6 worm cellular contexts compared by ENCODE assay signal in the genomic region with DNA sequence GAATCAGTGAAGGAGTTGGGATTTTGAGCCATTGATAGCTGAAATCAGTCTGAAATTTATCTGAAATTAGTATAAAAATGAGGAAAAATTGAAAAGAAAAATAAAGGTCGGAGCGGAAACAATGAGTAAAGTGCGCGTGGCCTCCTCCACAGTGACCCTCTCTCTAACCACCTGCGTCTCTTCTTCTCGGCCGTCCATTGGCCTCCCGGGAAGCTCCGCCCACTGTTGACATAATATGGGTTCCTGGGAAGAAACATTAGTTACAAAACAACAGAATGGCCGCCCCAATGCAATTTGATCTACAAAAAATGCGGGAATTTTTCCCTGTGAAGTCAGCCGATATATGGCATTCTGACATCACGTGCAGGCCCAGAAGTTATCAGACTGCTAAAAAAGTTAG.
A peak's percentile ranks its signal among the peaks of the same experiment; 100 is the strongest.
TF ChIP-seq lines count a peak whose summit lies in the region.

Gene Y49F6C.8, minus strand, starts transcription at position 51 of the 400 bp plus-strand sequence.

TF ChIP-seq in whole organism, L1 larva, 84 proteins besides CTCF, POLR2A, EP300 and RAD21:
- TF ChIP-seq isw-1 (GFP tag; IDR thresholded peaks at IDR 0.05; lab: Robert Waterston, UW) (no peak), efl-1 (optimal IDR thresholded peaks at IDR 0.05; lab: Kevin White, UChicago) (no peak), efl-1 (GFP tag; optimal IDR thresholded peaks at IDR 0.05 in 1 of 2; lab: Kevin White, UChicago) (peak in 1 of 2 experiments; percentile 33), rnt-1 (tag; optimal IDR thresholded peaks at IDR 0.05; lab: Kevin White, UChicago) (peak; percentile 4), blmp-1 (tag; optimal IDR thresholded peaks at IDR 0.05; lab: Kevin White, UChicago) (no peak), nhr-85 (tag; lab: Kevin White, UChicago) (no peak), lsy-2 (tag; optimal IDR thresholded peaks at IDR 0.05; lab: Kevin White, UChicago) (peak; percentile 38 to 50), C04F5.9 (tag; optimal IDR thresholded peaks at IDR 0.05; lab: Kevin White, UChicago) (no peak), egl-13 (tag; optimal IDR thresholded peaks at IDR 0.05; lab: Kevin White, UChicago) (no peak)
TF ChIP-seq in whole organism, L1 larva: peak in this region for 3.

TF ChIP-seq in whole organism, L3 larva, 47 proteins besides CTCF, POLR2A, EP300 and RAD21:
- TF ChIP-seq lsy-12 (tag; optimal IDR thresholded peaks at IDR 0.05; lab: Kevin White, UChicago) (no peak), nfya-1 (tag; optimal IDR thresholded peaks at IDR 0.05; lab: Kevin White, UChicago; ENCODE audit: insufficient read depth) (peak; percentile 96)

TF ChIP-seq in whole organism, L4 larva, 104 proteins besides CTCF, POLR2A, EP300 and RAD21:
- TF ChIP-seq zfp-2 (tag; optimal IDR thresholded peaks at IDR 0.05; lab: Kevin White, UChicago) (no peak), duxl-1 (tag; optimal IDR thresholded peaks at IDR 0.05; lab: Kevin White, UChicago; ENCODE audit: poor library complexity) (peak; percentile 97)

TF ChIP-seq in whole organism, late embryonic, 69 proteins besides CTCF, POLR2A, EP300 and RAD21:
- TF ChIP-seq nfya-1 (tag; optimal IDR thresholded peaks at IDR 0.05; lab: Kevin White, UChicago) = peak; percentile 96
- no peak for TF ChIP-seq rnt-1 (tag; optimal IDR thresholded peaks at IDR 0.05; lab: Kevin White, UChicago)
- no peak for TF ChIP-seq C08G9.2 (tag; optimal IDR thresholded peaks at IDR 0.05; lab: Kevin White, UChicago)
- TF ChIP-seq sox-2 (GFP tag; IDR thresholded peaks at IDR 0.05; lab: Robert Waterston, UW) = no peak
- no peak for TF ChIP-seq ceh-45 (GFP tag; IDR thresholded peaks at IDR 0.05; lab: Robert Waterston, UW)
- TF ChIP-seq tbx-7 (tag; optimal IDR thresholded peaks at IDR 0.05; lab: Kevin White, UChicago) = no peak
- no peak for TF ChIP-seq nhr-11 (tag; optimal IDR thresholded peaks at IDR 0.05; lab: Kevin White, UChicago)
- no peak for TF ChIP-seq Y22D7AL.16 (tag; optimal IDR thresholded peaks at IDR 0.05; lab: Kevin White, UChicago)

TF ChIP-seq in whole organism, mixed stage, embryonic, 35 proteins besides CTCF, POLR2A, EP300 and RAD21:
- TF ChIP-seq unc-39 (tag; optimal IDR thresholded peaks at IDR 0.05; lab: Kevin White, UChicago) (no peak), lsy-2 (tag; optimal IDR thresholded peaks at IDR 0.05; lab: Kevin White, UChicago) (peak; percentile 87), ham-2 (GFP tag; optimal IDR thresholded peaks at IDR 0.05; lab: Kevin White, UChicago) (no peak), sptf-1 (tag; optimal IDR thresholded peaks at IDR 0.05; lab: Kevin White, UChicago) (no peak)

TF ChIP-seq in whole organism, young adult, 124 proteins besides CTCF, POLR2A, EP300 and RAD21:
- TF ChIP-seq sea-2 (GFP tag; IDR thresholded peaks at IDR 0.05; lab: Robert Waterston, UW) = no peak
- TF ChIP-seq tbp1 (GFP tag; optimal IDR thresholded peaks at IDR 0.05; lab: Kevin White, UChicago) = no peak
- peak; percentile 85; the same call in 1 of the 2 replicates for TF ChIP-seq aptf-3 (GFP tag; IDR thresholded peaks at IDR 0.05; lab: Robert Waterston, UW)
- no peak for TF ChIP-seq B0019.2 (GFP tag; conservative IDR thresholded peaks at IDR 0.05; lab: Robert Waterston, UW)
- peak; percentile 59; the same call in 1 of the 2 replicates for TF ChIP-seq hmg-1.2 (GFP tag; IDR thresholded peaks at IDR 0.05; lab: Robert Waterston, UW)
- TF ChIP-seq madf-6 (GFP tag; IDR thresholded peaks at IDR 0.05; lab: Robert Waterston, UW) = peak; percentile 72
- TF ChIP-seq xnd-1 (tag; optimal IDR thresholded peaks at IDR 0.05; lab: Kevin White, UChicago) = peak; percentile 8
- TF ChIP-seq nfyb-1 (GFP tag; IDR thresholded peaks at IDR 0.05; lab: Robert Waterston, UW) = peak; percentile 94
- TF ChIP-seq efl-1 (GFP tag; optimal IDR thresholded peaks at IDR 0.05; lab: Kevin White, UChicago) = peak; percentile 30
- TF ChIP-seq aptf-2 (GFP tag; conservative IDR thresholded peaks at IDR 0.05; lab: Robert Waterston, UW) = peak; percentile 98
